Fruit fly (Drosophila melanogaster): ENCODE measurements around the gene milt.
A peak's percentile ranks its signal among the peaks of the same experiment; 100 is the strongest.

Gene milt

DNA sequence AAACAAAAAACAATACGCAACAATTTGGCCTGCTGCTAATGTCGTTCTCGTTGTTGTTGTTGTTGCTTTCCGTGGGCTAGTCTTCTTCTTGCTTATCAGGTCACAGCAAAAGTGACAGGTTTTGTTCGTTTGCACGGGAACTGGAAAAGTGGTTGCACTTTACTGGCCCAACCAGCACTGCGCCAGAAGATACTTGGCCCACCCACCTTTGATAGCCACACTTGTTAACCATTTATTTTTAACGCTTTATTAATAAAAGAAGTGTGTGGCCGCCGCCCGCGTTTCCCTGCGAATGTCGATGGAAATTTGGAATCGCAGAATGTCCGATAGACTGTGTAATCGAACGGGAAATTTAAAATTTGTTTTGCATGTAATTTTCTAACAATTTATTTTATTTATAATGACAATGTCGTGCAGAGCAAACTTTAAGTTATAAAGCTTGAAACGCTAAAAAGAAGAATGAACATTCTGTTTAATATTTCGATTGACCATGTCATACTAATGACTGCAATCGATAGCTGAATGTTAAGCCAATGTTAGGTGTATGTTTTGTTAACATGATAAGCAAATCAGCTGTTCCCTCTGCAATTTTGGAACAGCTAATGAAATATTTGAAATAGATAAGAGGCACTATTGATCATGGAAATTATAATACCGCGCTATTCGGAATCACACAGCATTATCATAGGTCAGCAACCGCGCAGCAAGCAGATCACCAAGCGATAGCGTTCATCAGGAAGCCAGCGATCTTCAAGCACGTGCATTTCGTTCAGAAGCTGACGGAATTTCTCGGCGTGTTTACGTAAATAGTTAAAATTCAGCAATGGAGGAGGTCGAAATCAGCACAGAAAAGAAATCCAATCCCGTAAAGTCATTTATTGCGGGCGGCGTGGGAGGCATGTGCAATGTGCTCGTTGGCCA, 10.4 kb upstream of the milt start, which contains the start of the genes CG31908 and MME1 (continued):
- TF ChIP-seq CG30431 (GFP tag; optimal IDR thresholded peaks at IDR 0.05): no peak
- TF ChIP-seq CG8290 (GFP tag; optimal IDR thresholded peaks at IDR 0.05): no peak
- TF ChIP-seq CG8290 (tag; optimal IDR thresholded peaks at IDR 0.05): peak in 1 of 2 experiments; percentile 3
- TF ChIP-seq Rx (GFP tag; IDR thresholded peaks at IDR 0.05): no peak
- TF ChIP-seq sim (GFP tag; IDR thresholded peaks at IDR 0.05): no peak
- TF ChIP-seq lbe (GFP tag; optimal IDR thresholded peaks at IDR 0.05): peak; percentile 30
- TF ChIP-seq CG3838 (GFP tag; optimal IDR thresholded peaks at IDR 0.05): peak; percentile 69
- TF ChIP-seq CG30020 (tag; optimal IDR thresholded peaks at IDR 0.05): no peak
- peak; percentile 4 for TF ChIP-seq CG33213 (GFP tag; optimal IDR thresholded peaks at IDR 0.05)
- no peak for TF ChIP-seq CG4707 (GFP tag; optimal IDR thresholded peaks at IDR 0.05)
- no peak for TF ChIP-seq CG8089 (GFP tag; optimal IDR thresholded peaks at IDR 0.05)
- peak; percentile 12 for TF ChIP-seq unpg (GFP tag; optimal IDR thresholded peaks at IDR 0.05)
- peak; percentile 23 for TF ChIP-seq chn (GFP tag; optimal IDR thresholded peaks at IDR 0.05)
- peak; percentile 71 for TF ChIP-seq Sin3A (optimal IDR thresholded peaks at IDR 0.05)
- TF ChIP-seq CG15696 (tag; optimal IDR thresholded peaks at IDR 0.05): no peak
- no peak for TF ChIP-seq Dfd (GFP tag; optimal IDR thresholded peaks at IDR 0.05)
- no peak for TF ChIP-seq Ssrp (tag; optimal IDR thresholded peaks at IDR 0.05)
- TF ChIP-seq vnd (GFP tag; IDR thresholded peaks at IDR 0.05; ENCODE audit: partially characterized antibody): peak; percentile 78
- TF ChIP-seq Dbx (GFP tag; IDR thresholded peaks at IDR 0.05): 0 out of 3 replicates have a peak, but pooled peaks have one; percentile 38
- TF ChIP-seq Deaf1 (tag; optimal IDR thresholded peaks at IDR 0.05): peak; percentile 37
- peak; percentile 41 for TF ChIP-seq nmo (GFP tag; optimal IDR thresholded peaks at IDR 0.05)
- 0 out of 2 replicates have a peak, but pooled peaks have one; percentile 25 for TF ChIP-seq CG14441 (GFP tag; IDR thresholded peaks at IDR 0.05)
- peak; percentile 45; the same call in 1 of the 2 replicates for TF ChIP-seq CG32532 (GFP tag; IDR thresholded peaks at IDR 0.05)
- peak; percentile 20; the same call in 1 of the 3 replicates for TF ChIP-seq Aef1 (GFP tag; IDR thresholded peaks at IDR 0.05)
- no peak for TF ChIP-seq CG31365 (tag; optimal IDR thresholded peaks at IDR 0.05)
- TF ChIP-seq CG14965 (GFP tag; optimal IDR thresholded peaks at IDR 0.05; ENCODE audit: borderline replicate concordance): no peak
- peak; percentile 93 for TF ChIP-seq Ets65A (GFP tag)
- TF ChIP-seq toy (GFP tag; IDR thresholded peaks at IDR 0.05): no peak
- TF ChIP-seq CG5180 (GFP tag; optimal IDR thresholded peaks at IDR 0.05): no peak
- no peak for TF ChIP-seq shn (GFP tag; optimal IDR thresholded peaks at IDR 0.05)
- peak; percentile 99 for TF ChIP-seq CG17385 (GFP tag; optimal IDR thresholded peaks at IDR 0.05)
- TF ChIP-seq btn (GFP tag; optimal IDR thresholded peaks at IDR 0.05): no peak
- TF ChIP-seq CG4730 (GFP tag; IDR thresholded peaks at IDR 0.05): no peak
- no peak for TF ChIP-seq repo (GFP tag; optimal IDR thresholded peaks at IDR 0.05)
- TF ChIP-seq Side (GFP tag; optimal IDR thresholded peaks at IDR 0.05): peak; percentile 17
- TF ChIP-seq Dek (tag; optimal IDR thresholded peaks at IDR 0.05): no peak
- TF ChIP-seq CG4424 (GFP tag; optimal IDR thresholded peaks at IDR 0.05): peak; percentile 4
- no peak for TF ChIP-seq CTCF (GFP tag; optimal IDR thresholded peaks at IDR 0.05)
- peak; percentile 15 for TF ChIP-seq CG3281 (GFP tag; optimal IDR thresholded peaks at IDR 0.05)
- no peak for TF ChIP-seq CG3163 (GFP tag; optimal IDR thresholded peaks at IDR 0.05)

DNA sequence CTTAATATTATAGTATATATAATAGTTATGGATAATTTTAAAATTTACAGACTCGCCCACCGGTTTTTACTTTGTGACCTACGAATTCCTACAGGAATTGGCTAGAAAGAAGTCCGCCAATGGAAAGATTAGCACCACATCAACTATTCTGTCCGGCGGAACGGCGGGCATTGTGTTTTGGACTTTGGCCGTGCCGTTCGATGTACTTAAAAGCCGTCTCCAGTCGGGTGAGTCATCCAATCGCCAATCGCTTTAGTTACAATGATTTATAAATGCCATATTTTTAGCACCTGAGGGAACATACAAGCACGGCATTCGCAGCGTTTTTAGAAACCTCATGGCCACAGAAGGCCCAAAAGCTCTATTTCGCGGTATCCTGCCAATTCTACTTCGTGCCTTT, 9.2 kb upstream of the milt start:
- TF ChIP-seq CkIIα-i1 (GFP tag; IDR thresholded peaks at IDR 0.05): no peak
- TF ChIP-seq nom (GFP tag; optimal IDR thresholded peaks at IDR 0.05): peak; percentile 65
- no peak for TF ChIP-seq HLH4C (GFP tag; IDR thresholded peaks at IDR 0.05; ENCODE audit: partially characterized antibody)
- TF ChIP-seq Med (GFP tag): peak; percentile 12
